Fruit fly (Drosophila melanogaster): ENCODE data around the gene Zcchc7.

Gene Zcchc7

dm6 chr3L:16889545-16889944, 44.4 kb downstream of the Zcchc7 start:
- TF ChIP-seq CG8290 (GFP tag; optimal IDR thresholded peaks at IDR 0.05) (no peak), CG8290 (tag; optimal IDR thresholded peaks at IDR 0.05) (peak in 1 of 2 experiments; percentile 40), CG12769 (tag; optimal IDR thresholded peaks at IDR 0.05) (peak; percentile 57), gce (GFP tag; IDR thresholded peaks at IDR 0.05) (0 out of 3 replicates have a peak, but pooled peaks have one; percentile 37), CG11695 (GFP tag; IDR thresholded peaks at IDR 0.05) (0 out of 3 replicates have a peak, but pooled peaks have one; percentile 13), CG13287 (GFP tag; IDR thresholded peaks at IDR 0.05; ENCODE audit: partially characterized antibody) (peak; percentile 41), CG7987 (GFP tag; optimal IDR thresholded peaks at IDR 0.05) (peak; percentile 5), CG6791 (GFP tag; IDR thresholded peaks at IDR 0.05; ENCODE audit: partially characterized antibody) (peak; percentile 60; the same call in 2 of the 3 replicates), amos (GFP tag; IDR thresholded peaks at IDR 0.05; ENCODE audit: partially characterized antibody) (0 out of 2 replicates have a peak, but pooled peaks have one; percentile 9), Rfx (GFP tag; IDR thresholded peaks at IDR 0.05) (peak; percentile 19; the same call in 1 of the 2 replicates), E2f2 (GFP tag; IDR thresholded peaks at IDR 0.05) (peak; percentile 7; the same call in 1 of the 2 replicates), CG13894 (tag; optimal IDR thresholded peaks at IDR 0.05) (no peak), CG12071 (GFP tag; optimal IDR thresholded peaks at IDR 0.05) (peak; percentile 4), Ets97D (GFP tag; optimal IDR thresholded peaks at IDR 0.05) (no peak), sr (GFP tag; IDR thresholded peaks at IDR 0.05) (peak; percentile 72; the same call in 2 of the 3 replicates), Camta (GFP tag; optimal IDR thresholded peaks at IDR 0.05) (no peak), CG17359 (tag; optimal IDR thresholded peaks at IDR 0.05) (no peak), stwl (tag; optimal IDR thresholded peaks at IDR 0.05) (peak; percentile 95), dati (GFP tag; IDR thresholded peaks at IDR 0.05) (0 out of 2 replicates have a peak, but pooled peaks have one; percentile 8), CG15514 (GFP tag; optimal IDR thresholded peaks at IDR 0.05) (peak; percentile 17), CG1603 (tag; optimal IDR thresholded peaks at IDR 0.05) (no peak), nau (GFP tag; optimal IDR thresholded peaks at IDR 0.05) (peak; percentile 24), gfzf (GFP tag; optimal IDR thresholded peaks at IDR 0.05) (peak; percentile 6), zen2 (GFP tag; IDR thresholded peaks at IDR 0.05; ENCODE audit: partially characterized antibody) (0 out of 3 replicates have a peak, but pooled peaks have one; percentile 29), CG33213 (GFP tag; optimal IDR thresholded peaks at IDR 0.05) (no peak), Med (GFP tag) (peak; percentile 64), dysf (GFP tag; IDR thresholded peaks at IDR 0.05) (0 out of 3 replicates have a peak, but pooled peaks have one; percentile 11), CG34422 (GFP tag; IDR thresholded peaks at IDR 0.05) (no peak), Tbp (GFP tag; optimal IDR thresholded peaks at IDR 0.05) (no peak), maf-S (GFP tag; optimal IDR thresholded peaks at IDR 0.05) (no peak)

dm6 chr3L:16890650-16891336, 45.6 kb downstream of the Zcchc7 start:
- peak; percentile 92 for TF ChIP-seq CG7839 (tag; optimal IDR thresholded peaks at IDR 0.05)
- TF ChIP-seq stwl (tag; optimal IDR thresholded peaks at IDR 0.05): no peak
- no peak for TF ChIP-seq CG7745 (tag; optimal IDR thresholded peaks at IDR 0.05)
- peak; percentile 84 for TF ChIP-seq en (GFP tag; optimal IDR thresholded peaks at IDR 0.05)
- peak; percentile 84 for TF ChIP-seq Gsc (GFP tag; IDR thresholded peaks at IDR 0.05)
- peak; percentile 88 for TF ChIP-seq Antp (GFP tag; optimal IDR thresholded peaks at IDR 0.05)
- peak; percentile 78 for TF ChIP-seq CG9817 (tag; optimal IDR thresholded peaks at IDR 0.05)
- TF ChIP-seq CG12155 (GFP tag; optimal IDR thresholded peaks at IDR 0.05): peak; percentile 76
- peak; percentile 75 for TF ChIP-seq wdn (GFP tag; IDR thresholded peaks at IDR 0.05)
- no peak for TF ChIP-seq mirr (GFP tag; optimal IDR thresholded peaks at IDR 0.05)
- no peak for TF ChIP-seq pfk (GFP tag; optimal IDR thresholded peaks at IDR 0.05)
- TF ChIP-seq CG14667 (GFP tag; IDR thresholded peaks at IDR 0.05): peak; percentile 87
- peak; percentile 96 for TF ChIP-seq CG17328 (GFP tag; IDR thresholded peaks at IDR 0.05)
- TF ChIP-seq ERR (GFP tag; optimal IDR thresholded peaks at IDR 0.05): peak; percentile 77
- TF ChIP-seq CG7556 (GFP tag; optimal IDR thresholded peaks at IDR 0.05): peak; percentile 92
- no peak for TF ChIP-seq Scr (GFP tag; IDR thresholded peaks at IDR 0.05; ENCODE audit: partially characterized antibody)
- peak; percentile 93 for TF ChIP-seq ara (GFP tag; IDR thresholded peaks at IDR 0.05)
- peak; percentile 93 for TF ChIP-seq CG4820 (GFP tag; optimal IDR thresholded peaks at IDR 0.05)
- TF ChIP-seq CG2889 (GFP tag; IDR thresholded peaks at IDR 0.05): peak; percentile 83
- TF ChIP-seq E2f1 (GFP tag; IDR thresholded peaks at IDR 0.05): peak; percentile 90
- no peak for TF ChIP-seq CG8478 (optimal IDR thresholded peaks at IDR 0.05)
- peak; percentile 69 for TF ChIP-seq Nf-YB (GFP tag; optimal IDR thresholded peaks at IDR 0.05)

Measured in whole organism, embryonic.